Fruit fly (Drosophila melanogaster) Kc167 (cell line): ENCODE measurements around the gene CG14456.
"Not testable (repeated sequence)": the region's sequence is repeated elsewhere in the genome, so short reads cannot be mapped to it uniquely, and the experiment has no call there.

Experiments used
- Myc ChIP-seq: fragments of >200 bp; optimal IDR thresholded peaks from 2 replicates; lab custom pipeline; 2017; ENCODE audit warnings: missing external identifiers
- Sin3A ChIP-seq: fragments of >200 bp; optimal IDR thresholded peaks from 2 replicates; lab custom pipeline; 2018; ENCODE audit warnings: missing external identifiers
- h ChIP-seq: fragments of >200 bp; optimal IDR thresholded peaks from 3 replicates; lab custom pipeline; 2018; ENCODE audit warnings: missing external identifiers
- insv ChIP-seq: fragments of >200 bp; optimal IDR thresholded peaks from 3 replicates; lab custom pipeline; 2018; ENCODE audit warnings: missing external identifiers
- psq ChIP-seq: fragments of >200 bp; optimal IDR thresholded peaks from 2 replicates; lab custom pipeline; 2017; ENCODE audit warnings: missing external identifiers
- ttk ChIP-seq: sonication (Bioruptor generic); optimal IDR thresholded peaks from 2 replicates; lab custom pipeline; 2017; ENCODE audit warnings: missing external identifiers

CG14456 gene

DNA sequence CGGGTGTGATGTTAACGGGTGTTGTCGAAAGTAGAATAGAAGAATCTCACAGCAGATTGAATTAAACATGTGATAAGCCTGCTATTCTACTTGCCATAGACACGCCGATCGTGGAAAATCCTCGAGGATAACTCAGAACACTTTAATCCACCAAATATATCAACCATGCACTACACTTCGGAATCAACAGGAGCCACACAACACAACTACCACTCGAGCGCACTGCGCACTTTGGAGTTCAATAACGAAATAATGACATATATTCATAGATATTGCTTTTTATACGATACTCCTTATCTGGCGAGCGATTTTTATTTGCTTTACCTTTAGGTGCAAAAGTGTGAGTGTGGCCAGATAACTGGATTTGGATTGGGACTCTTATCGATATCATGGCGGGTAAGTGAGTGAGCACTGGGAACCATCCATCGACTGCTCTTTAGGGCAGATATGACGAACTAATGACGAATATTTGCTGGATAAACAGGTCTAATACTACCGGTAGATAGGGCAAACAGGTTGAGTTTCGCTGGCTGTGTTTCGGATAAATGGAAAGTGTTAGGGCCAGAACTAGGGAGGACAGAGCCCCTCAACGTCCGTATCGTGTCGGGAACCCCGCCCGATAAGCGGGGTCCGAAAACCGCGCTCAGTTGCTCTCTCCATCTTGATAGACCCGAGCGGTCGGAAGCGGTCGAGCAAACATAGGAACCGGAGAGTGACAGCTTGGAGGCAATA, 17.6 kb upstream of the CG14456 start, which contains the start of gene Jhbp6:
Jhbp6 (plus strand) TSS at position 682 of the 732 bp plus-strand sequence.
- TF ChIP-seq psq (lab: Kevin White, UChicago), result no peak

DNA sequence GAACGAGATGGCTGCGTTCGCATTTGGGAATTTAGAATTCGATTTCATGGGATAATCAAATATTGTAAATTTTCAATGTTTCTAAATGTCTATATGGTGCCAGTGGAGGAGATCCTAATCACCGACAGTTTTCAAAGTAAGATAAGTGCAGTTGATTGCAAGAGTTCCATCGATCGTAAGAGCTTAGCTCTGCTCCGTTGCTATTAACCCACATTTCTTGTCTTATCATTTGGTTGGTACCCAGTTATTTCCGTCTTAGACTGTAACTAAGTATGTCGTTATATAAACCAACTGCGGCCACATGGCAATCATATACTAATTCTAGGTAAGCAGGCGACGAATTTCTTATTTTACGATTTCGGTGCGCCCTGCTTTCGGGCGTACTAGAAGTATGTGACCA, 16.8 kb upstream of the CG14456 start:
- TF ChIP-seq Myc (no peak), Sin3A (lab: Kevin White, UChicago) (no peak), insv (no peak), ttk (lab: Kevin White, UChicago) (no peak), h (lab: Kevin White, UChicago) (no peak), psq (lab: Kevin White, UChicago) (no peak)

- TF ChIP-seq Myc (no peak), insv (no peak), h (lab: Kevin White, UChicago) (no peak), ttk (lab: Kevin White, UChicago) (no peak), Sin3A (lab: Kevin White, UChicago) (no peak), psq (lab: Kevin White, UChicago) (no peak)
These were observed 15.2 kb upstream of the CG14456 start for dm6 chr3L:22671699-22672276.

DNA sequence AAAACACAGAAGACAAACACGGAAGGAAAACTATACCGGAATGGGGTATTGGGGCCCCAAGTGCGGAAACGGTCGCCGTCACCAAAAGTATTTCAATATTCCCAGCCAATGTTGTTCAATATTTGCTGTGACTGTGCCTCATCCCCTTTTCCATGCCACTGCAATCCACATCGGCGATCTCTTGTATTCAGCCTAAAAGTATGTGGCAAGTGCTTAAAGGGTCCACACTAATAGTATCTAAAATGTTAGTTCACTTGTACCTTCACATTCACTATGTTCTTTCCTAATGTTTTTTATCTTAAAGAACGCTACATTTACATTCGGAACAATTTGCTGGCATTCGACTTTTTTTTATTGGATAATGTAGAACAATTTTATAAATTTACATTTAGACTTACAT, 6.1 kb upstream of the CG14456 start:
- TF ChIP-seq psq (lab: Kevin White, UChicago) (no peak), Sin3A (lab: Kevin White, UChicago) (no peak), insv (no peak), Myc (no peak), h (lab: Kevin White, UChicago) (no peak), ttk (lab: Kevin White, UChicago) (no peak)

- not testable (repeated sequence) for TF ChIP-seq insv; Myc; Sin3A (lab: Kevin White, UChicago)
These were observed 5.4 kb downstream of the CG14456 start, which contains the start of gene CG14454 for dm6 chr3L:22692428-22692827. Gene CG14454 (minus strand): TSS chr3L:22692528.

dm6 chr3L:22693712-22694111, 6.7 kb downstream of the CG14456 start, which contains the start of the genes CG12546 and CG14453:
Gene CG12546 (minus strand): TSS chr3L:22693812.
Gene CG14453 (plus strand): TSS chr3L:22694083.
- TF ChIP-seq Myc (no peak), insv (no peak), psq (lab: Kevin White, UChicago) (no peak), Sin3A (lab: Kevin White, UChicago) (no peak), ttk (lab: Kevin White, UChicago) (no peak)

dm6 chr3L:22695653-22696052, 8.6 kb downstream of the CG14456 start, which contains the start of gene CG14452:
Gene CG14452 (plus strand): TSS chr3L:22695953.
- TF ChIP-seq insv (no peak), h (lab: Kevin White, UChicago) (no peak), psq (lab: Kevin White, UChicago) (no peak), Myc (no peak), ttk (lab: Kevin White, UChicago) (no peak), Sin3A (lab: Kevin White, UChicago) (no peak)

- TF ChIP-seq Sin3A (lab: Kevin White, UChicago); psq (lab: Kevin White, UChicago); insv: not testable (repeated sequence)
These were observed 9.9 kb downstream of the CG14456 start, which contains the start of gene CG32453 for dm6 chr3L:22696930-22697329. Gene CG32453 (plus strand): TSS chr3L:22697230.

DNA sequence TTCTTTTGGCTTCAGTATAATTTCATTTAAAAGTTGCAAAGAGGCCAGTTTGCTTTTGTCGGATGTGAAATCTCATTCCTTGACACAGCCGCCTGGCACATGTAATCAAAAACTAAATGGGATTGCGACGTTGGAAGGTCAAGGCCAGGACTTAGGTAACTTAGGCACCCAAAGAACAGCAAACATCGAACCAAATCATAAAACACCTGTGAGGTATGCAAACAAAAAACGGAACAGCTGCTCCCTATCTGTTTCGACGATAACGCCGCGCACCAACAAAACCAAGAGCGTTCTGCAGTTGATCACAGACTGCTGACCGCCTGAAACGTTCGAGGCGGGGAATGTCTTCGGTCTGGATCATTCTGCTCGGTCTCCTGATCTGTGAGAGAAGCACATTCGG, 12.1 kb downstream of the CG14456 start, which contains the start of gene CG45116:
CG45116 (plus strand) TSS at position 301 of the 400 bp plus-strand sequence.
- no peak for TF ChIP-seq Sin3A (lab: Kevin White, UChicago)
- TF ChIP-seq insv, result no peak
- no peak for TF ChIP-seq h (lab: Kevin White, UChicago)
- no peak for TF ChIP-seq Myc
- no peak for TF ChIP-seq ttk (lab: Kevin White, UChicago)
- TF ChIP-seq psq (lab: Kevin White, UChicago), result no peak

DNA sequence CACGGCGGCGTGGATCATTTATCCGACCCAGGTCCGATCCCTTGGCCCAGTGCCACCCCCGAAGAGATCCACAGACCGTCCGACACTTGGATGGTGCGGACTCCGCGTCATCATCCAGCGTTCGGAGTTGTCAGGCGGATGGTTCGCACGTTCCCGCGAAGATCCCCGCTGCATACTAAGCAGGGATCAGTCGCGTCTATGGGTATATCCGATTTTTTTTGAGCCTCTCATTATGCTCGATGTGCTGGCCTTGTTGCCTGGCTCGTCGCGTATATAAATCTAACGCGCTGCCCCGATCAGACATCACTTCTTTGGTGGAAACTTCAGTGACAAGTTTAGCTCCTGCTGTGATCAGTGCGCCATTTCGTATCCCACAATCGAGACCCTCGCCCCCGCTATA, 24.8 kb downstream of the CG14456 start, which contains the start of gene CG11370:
CG11370 (plus strand) TSS at position 301 of the 400 bp plus-strand sequence.
- TF ChIP-seq psq (lab: Kevin White, UChicago) (no peak), h (lab: Kevin White, UChicago) (no peak), ttk (lab: Kevin White, UChicago) (no peak), Sin3A (lab: Kevin White, UChicago) (no peak), Myc (no peak), insv (no peak)

dm6 chr3L:22713605-22714004, 26.6 kb downstream of the CG14456 start:
- no peak for TF ChIP-seq Sin3A (lab: Kevin White, UChicago)
- TF ChIP-seq Myc, result no peak
- TF ChIP-seq h (lab: Kevin White, UChicago), result no peak
- no peak for TF ChIP-seq ttk (lab: Kevin White, UChicago)
- no peak for TF ChIP-seq insv
- TF ChIP-seq psq (lab: Kevin White, UChicago), result no peak

- no peak for TF ChIP-seq h (lab: Kevin White, UChicago)
- peak; percentile 77 for TF ChIP-seq psq (lab: Kevin White, UChicago)
These were observed 30.2 kb downstream of the CG14456 start, which contains the start of the genes ArfGAP3 and CG32452 for dm6 chr3L:22717137-22717767. Gene ArfGAP3 (minus strand): TSS chr3L:22717577. Gene CG32452 (plus strand): TSS chr3L:22717728.
